Worm (Caenorhabditis elegans): Measurements from ENCODE around the gene nop-1.

Gene nop-1

DNA sequence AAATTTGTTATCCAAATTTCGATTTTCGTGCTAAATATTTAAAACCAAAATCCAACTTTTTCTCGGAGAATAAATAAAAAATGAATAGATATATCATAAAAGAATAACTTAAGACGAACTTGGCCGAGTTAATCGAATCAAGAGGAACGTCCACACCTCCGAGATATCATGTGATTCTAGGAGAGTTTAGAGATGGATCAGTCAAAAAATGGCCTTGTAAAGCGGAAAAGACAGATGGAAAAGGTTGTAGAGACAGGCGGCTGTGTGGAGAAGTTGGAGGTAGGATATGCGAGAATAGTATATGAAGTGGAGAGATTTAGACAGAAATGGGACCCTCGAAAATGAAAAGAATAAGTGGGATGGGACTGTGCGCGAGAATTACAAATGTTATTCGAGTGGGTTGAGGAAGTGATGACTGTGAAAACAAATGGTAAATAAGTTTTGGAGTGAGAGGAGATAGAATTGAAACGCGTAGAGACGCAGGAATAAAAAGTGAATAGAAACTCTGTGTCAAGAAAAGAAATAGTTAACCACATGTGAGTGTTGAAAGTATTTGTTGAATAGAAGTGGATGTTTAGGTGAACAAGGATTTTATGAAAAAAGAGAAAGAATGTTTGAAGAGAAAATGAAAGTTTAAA, 24.4 kb downstream of the nop-1 start:
- TF ChIP-seq W03F9.2 (tag; optimal IDR thresholded peaks at IDR 0.05): no peak
- no peak for TF ChIP-seq dao-5 (tag; optimal IDR thresholded peaks at IDR 0.05)
- TF ChIP-seq him-1 (tag; optimal IDR thresholded peaks at IDR 0.05): no peak

DNA sequence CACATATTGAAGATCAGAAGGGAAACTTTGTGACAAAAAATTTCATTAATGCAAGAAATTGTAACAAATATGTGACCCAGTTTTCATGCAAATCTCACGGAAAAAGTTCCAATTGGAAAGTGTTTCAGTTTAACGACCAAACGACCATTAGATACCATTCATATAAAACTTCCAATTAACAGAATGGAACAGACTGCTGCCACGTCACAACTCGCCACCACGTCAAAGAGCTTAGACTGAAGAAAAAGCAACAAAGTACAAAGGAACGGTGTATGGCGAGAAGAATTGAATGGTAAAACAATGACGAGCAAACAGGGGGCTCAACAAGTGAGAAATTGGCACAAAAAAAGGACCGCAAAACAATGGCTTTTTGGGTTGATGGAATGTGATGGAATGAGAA, 26.8 kb downstream of the nop-1 start, which contains the start of gene T04C9.3:
Gene T04C9.3 (plus strand): TSS at position 301 of the 400 bp plus-strand sequence.
- TF ChIP-seq W03F9.2 (tag; optimal IDR thresholded peaks at IDR 0.05) (no peak), him-1 (tag; optimal IDR thresholded peaks at IDR 0.05) (no peak), dao-5 (tag; optimal IDR thresholded peaks at IDR 0.05) (no peak)

DNA sequence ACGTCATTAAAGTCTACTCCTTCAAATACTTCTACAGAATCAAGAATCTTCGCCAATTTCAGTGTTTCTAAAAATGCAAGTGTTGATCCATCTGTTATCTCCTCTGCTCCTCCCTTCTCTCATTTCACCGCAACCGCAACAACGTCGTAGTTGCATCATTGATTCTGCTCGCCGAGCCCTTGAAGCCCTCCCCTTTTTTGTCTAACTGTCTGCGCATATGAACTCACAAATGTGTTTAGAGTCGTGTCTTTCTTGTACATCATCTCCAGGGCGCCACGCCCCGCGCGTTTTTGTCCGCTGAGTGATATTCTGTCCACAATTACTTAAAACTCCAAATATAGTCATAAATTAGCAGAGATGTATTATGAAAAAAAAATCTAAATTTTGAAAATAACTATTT, 29.5 kb downstream of the nop-1 start:
- no peak for TF ChIP-seq dao-5 (tag; optimal IDR thresholded peaks at IDR 0.05)
- TF ChIP-seq him-1 (tag; optimal IDR thresholded peaks at IDR 0.05): peak; percentile 55
- no peak for TF ChIP-seq W03F9.2 (tag; optimal IDR thresholded peaks at IDR 0.05)

DNA sequence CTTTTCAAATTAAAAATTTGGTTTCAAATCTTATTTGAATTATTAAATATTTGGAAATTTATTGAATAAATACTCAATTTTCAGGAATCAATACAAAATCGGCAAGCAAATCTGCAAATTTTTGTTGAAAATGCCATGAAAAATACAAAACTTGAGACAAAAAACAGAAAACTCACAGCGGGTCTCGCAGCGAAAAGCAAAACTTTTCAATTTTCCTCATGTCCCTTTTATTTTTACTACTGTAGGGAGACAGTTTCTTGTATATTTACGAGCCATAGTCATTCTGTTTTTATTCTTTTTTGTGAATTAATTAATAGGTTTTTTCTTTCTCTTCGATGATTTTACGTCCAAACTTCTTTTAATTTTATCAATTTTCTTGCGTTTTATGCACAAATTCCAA, 29.9 kb downstream of the nop-1 start:
- no peak for TF ChIP-seq W03F9.2 (tag; optimal IDR thresholded peaks at IDR 0.05)
- no peak for TF ChIP-seq dao-5 (tag; optimal IDR thresholded peaks at IDR 0.05)
- TF ChIP-seq him-1 (tag; optimal IDR thresholded peaks at IDR 0.05): no peak

DNA sequence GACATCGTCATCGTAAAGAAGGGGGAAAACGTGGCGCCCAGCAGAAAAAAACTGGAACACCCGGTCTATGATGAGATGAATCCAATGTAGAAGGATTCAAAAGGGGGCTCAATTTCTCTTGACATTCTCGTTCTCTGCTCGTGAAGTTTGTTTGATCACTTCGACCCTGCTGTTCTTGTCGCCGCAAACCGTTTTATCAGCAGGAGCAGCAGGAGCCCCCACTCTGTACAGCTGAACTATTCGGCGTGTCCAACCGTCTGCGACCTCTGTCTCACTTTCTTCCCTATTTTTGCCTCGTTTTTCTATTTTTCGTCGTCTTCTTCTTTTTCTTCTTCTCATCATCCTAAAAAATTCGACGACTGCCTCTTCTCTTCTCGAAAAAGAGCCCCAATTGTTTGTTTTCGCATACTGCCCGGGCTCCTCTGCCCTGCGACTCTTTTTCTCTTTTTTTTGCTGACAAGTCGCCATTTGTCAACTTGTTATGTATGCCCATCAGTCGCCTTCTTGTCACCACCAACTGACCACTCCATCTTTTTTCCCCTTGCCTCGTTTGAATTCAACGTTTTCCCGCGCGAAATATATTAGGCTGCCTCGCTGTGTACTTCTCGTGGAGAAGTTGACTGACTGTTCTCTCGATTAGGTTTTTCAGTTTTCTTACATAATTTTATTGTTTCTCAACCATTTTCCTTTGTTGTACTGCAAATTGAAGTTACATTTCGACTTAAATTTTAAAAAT, 30.6 kb downstream of the nop-1 start:
- TF ChIP-seq W03F9.2 (tag; optimal IDR thresholded peaks at IDR 0.05) (no peak), dao-5 (tag; optimal IDR thresholded peaks at IDR 0.05) (no peak), him-1 (tag; optimal IDR thresholded peaks at IDR 0.05) (no peak)

DNA sequence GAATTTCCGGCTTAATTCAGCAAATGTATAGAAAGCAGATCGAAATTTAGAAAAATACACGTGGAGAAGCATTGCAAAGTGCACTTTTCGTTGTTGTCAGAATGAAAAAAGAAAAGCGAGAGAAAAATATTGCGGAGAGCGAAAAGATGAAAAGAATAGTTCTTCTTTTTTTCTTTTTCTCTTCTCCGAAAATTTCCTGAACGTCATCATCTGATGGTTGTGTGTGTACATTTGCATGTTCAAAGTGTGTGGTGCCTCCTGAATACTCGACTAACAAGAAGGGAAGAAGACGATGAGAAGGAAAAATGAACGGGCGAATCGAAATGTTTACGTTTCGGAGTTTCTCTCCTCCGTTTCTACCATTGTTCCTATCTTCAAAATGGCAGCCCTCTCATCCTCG, 31.6 kb downstream of the nop-1 start:
- TF ChIP-seq dao-5 (tag; optimal IDR thresholded peaks at IDR 0.05) (no peak), W03F9.2 (tag; optimal IDR thresholded peaks at IDR 0.05) (no peak), him-1 (tag; optimal IDR thresholded peaks at IDR 0.05) (no peak)

DNA sequence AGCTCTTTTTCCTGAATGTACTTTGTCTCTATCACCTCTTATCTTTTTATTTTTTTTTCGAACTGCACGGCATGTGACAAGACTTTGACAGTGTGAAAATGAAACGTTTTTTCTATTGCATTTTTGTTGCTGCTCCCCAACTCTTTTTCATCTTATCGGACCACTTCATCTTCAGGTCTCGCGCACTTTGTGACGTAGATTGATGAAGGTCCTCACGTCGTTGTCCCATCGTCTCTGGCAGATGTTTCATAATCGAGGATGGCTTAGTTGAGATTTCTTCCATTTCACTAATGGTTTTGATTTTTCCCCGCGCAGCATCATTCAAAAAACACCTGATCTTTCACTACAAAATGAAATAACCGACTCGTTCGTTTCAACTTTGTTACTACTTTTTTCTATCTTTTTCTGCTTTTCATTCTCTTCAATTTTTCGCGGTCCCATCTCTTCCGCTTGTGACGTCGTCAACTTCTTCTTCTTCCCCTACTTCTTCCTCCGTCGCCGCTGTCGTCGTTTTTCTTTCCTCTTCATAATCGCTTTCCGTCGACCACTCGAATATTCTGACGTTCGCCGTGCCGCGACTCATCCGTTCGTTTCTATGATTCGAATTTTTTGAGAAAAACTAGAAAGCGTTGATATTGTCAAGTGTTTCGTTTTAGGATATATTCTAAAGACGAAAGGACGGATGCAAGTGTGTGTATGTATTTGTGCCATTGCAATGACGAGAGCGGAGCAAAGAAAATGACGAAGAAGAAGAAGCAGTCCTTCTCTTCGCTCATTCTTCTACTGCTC, 32.8 kb downstream of the nop-1 start, which contains the start of gene T04C9.2:
Gene T04C9.2 (plus strand): TSS at position 739 of the 789 bp plus-strand sequence.
- TF ChIP-seq W03F9.2 (tag; optimal IDR thresholded peaks at IDR 0.05) (no peak), him-1 (tag; optimal IDR thresholded peaks at IDR 0.05) (peak; percentile 4), dao-5 (tag; optimal IDR thresholded peaks at IDR 0.05) (no peak)

DNA sequence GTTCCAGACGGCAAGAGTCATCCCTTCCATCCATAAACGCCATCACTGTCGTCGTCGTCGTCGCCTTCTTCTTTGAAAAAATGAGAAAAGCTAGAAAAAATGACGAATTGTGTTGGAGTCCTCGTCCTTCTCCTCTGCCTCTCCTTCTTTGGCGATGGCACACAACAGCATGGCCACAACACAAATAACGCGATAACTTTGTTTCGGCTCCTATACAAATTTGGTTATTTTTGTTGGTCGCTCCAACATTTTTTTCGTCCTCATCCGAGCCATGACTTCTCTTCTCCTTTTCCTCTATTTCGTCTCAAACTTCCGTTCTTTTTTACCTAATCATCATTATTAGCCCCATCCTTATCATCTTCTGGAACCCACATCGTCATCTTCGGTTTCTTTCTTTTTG, 33.5 kb downstream of the nop-1 start:
- TF ChIP-seq W03F9.2 (tag; optimal IDR thresholded peaks at IDR 0.05): no peak

DNA sequence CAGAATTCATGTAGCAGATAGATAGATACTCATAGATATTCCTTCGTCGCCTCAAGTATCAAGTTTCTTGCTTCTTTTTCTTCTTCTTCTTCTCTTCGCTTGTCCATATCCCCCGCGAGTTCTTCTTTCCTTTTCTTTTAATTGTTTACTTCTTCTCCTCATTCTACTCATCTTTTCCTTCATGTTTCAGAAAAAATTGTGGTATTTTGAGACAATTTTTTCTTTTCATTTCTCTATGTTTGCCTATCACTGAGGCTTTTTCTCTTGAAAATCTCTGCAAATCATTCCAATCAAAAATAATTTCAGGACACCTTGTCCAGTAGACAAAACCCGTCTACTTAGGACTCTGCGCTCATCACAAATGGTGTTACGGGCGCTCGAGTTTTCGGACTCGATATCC, 34.4 kb downstream of the nop-1 start, which contains the start of gene T04C9.1:
Gene T04C9.1 (plus strand): TSS at position 301 of the 400 bp plus-strand sequence.
- no peak for TF ChIP-seq him-1 (tag; optimal IDR thresholded peaks at IDR 0.05)
- no peak for TF ChIP-seq W03F9.2 (tag; optimal IDR thresholded peaks at IDR 0.05)
- TF ChIP-seq dao-5 (tag; optimal IDR thresholded peaks at IDR 0.05): no peak

DNA sequence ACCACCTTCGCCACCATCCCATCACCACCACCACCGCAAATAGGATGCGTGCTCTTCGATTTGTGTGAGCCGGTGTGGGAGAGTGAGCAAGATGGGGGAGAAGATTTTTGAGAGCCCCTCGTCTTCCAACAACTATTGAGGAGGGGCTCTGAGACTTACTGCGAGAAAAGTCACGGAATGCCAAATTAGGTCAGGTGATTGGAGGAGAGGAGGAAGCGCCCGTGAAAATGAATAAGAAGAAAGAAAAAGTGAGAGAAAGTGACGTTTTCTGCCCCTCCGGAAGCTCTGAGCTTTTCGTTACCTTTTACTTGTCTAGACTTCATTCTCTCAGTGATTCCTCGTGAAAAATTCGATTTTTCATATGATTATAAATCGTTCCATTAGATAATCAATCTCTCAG, 40.1 kb downstream of the nop-1 start:
- TF ChIP-seq him-1 (tag; optimal IDR thresholded peaks at IDR 0.05) (no peak), dao-5 (tag; optimal IDR thresholded peaks at IDR 0.05) (no peak), W03F9.2 (tag; optimal IDR thresholded peaks at IDR 0.05) (no peak)

DNA sequence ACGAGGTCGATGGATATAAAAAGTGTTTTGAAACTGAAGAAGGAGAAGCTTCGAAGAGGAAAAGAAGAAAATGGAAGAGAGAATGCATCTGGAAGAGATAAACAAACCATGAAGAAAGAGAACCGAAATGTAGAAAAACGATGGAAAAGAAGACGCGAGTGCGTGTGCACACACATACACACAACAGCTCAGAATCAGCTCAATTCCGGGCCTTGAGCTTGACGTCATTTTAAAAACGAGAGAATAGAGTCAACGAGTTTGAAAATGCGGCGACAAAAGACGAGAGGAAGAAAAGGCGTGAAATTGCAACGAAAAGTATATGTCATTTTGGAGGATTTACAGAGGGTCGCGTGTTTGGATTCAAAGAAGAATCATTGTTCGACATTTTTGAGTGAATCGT, 41.1 kb downstream of the nop-1 start:
- no peak for TF ChIP-seq dao-5 (tag; optimal IDR thresholded peaks at IDR 0.05)
- peak; percentile 59 for TF ChIP-seq him-1 (tag; optimal IDR thresholded peaks at IDR 0.05)

DNA sequence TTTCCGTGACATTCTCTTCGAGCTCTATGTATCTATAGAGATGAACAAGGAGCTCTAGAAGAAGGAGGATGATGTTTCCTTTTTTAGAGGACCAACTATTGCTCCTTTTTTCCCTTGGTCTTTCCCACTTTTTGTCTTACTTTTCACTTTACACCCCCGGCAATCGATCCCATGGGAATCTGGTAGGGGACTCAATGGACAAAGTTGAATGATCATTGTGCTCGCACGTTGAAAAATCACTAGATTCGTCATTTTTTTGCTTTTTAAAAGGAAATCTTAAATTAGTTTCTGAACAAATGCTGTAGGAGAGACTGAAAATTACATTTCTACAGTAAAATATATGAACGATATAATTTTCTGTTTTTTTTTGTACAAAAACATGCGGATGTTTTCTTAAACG, 43.5 kb downstream of the nop-1 start:
- no peak for TF ChIP-seq W03F9.2 (tag; optimal IDR thresholded peaks at IDR 0.05)
- TF ChIP-seq him-1 (tag; optimal IDR thresholded peaks at IDR 0.05): no peak
- no peak for TF ChIP-seq dao-5 (tag; optimal IDR thresholded peaks at IDR 0.05)

DNA sequence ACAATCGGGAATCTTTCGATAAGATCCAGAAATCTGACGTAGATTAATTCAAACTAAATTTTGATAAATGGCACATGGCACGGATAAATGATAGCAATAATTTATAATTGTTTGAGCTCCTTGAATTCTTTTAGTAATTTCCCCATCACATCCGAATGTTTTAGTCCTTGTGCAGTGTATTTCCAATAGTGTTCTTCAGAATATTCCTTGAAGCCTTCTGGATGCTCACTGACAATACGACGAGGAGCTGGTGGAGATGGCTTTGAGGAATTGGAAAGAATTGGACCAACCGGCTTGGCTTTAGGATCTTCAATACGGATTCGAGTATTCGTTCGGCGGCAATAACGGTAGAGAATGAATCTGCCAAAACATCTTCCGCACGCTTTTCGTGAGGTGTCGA, 47.9 kb downstream of the nop-1 start:
- TF ChIP-seq him-1 (tag; optimal IDR thresholded peaks at IDR 0.05) (peak; percentile 24), W03F9.2 (tag; optimal IDR thresholded peaks at IDR 0.05) (no peak), dao-5 (tag; optimal IDR thresholded peaks at IDR 0.05) (no peak)

All from whole organism, L4/young adult.